Worm (Caenorhabditis elegans) whole organism, L1 larva: ENCODE results near the gene irld-6.

Experiments
- aha-1 ChIP-seq: fragments of 150-350 bp; optimal IDR thresholded peaks from 2 replicates; lab custom pipeline; 2014; ENCODE audit warnings: missing biosample characterization, missing genetic modification characterization
- alr-1 ChIP-seq: fragments of 200-800 bp; sonication (Bioruptor generic); optimal IDR thresholded peaks from 2 replicates; lab custom pipeline; 2018; ENCODE audit warnings: borderline replicate concordance, mild to moderate bottlenecking, missing genetic modification characterization, missing compliant biosample characterization
- aly-2 ChIP-seq: fragments of 150-350 bp; optimal IDR thresholded peaks from 2 replicates; lab custom pipeline; 2014; ENCODE audit warnings: missing biosample characterization, missing genetic modification characterization
- ama-1 ChIP-seq: fragments of 150-350 bp; optimal IDR thresholded peaks from 2 replicates; lab custom pipeline; 2014
- blmp-1 ChIP-seq: fragments of 150-350 bp; optimal IDR thresholded peaks from 2 replicates; lab custom pipeline; 2014; ENCODE audit warnings: missing biosample characterization, missing genetic modification characterization
- ceh-63 ChIP-seq: fragments of 200-800 bp; sonication (Bioruptor generic); optimal IDR thresholded peaks from 2 replicates; lab custom pipeline; 2018; ENCODE audit warnings: mild to moderate bottlenecking, missing genetic modification characterization, missing compliant biosample characterization
- ceh-82 ChIP-seq, 3 experiments: fragments of 150-350 bp in 1 of 3; sonication (generic microtip) in 2 of 3; optimal IDR thresholded peaks; 2 replicates each; lab custom pipeline; 2014 to 2017; ENCODE audit warnings: missing biosample characterization in 3 of 3, missing genetic modification characterization in 3 of 3
- ces-1 ChIP-seq: fragments of 150-350 bp; optimal IDR thresholded peaks from 2 replicates; lab custom pipeline; 2014; ENCODE audit warnings: missing biosample characterization, missing genetic modification reagents, missing genetic modification characterization
- dsc-1 ChIP-seq: sonication (generic microtip); optimal IDR thresholded peaks from 2 replicates; lab custom pipeline; 2016; ENCODE audit warnings: mild to moderate bottlenecking, missing genetic modification characterization, missing compliant biosample characterization
- efl-1 ChIP-seq, 4 experiments: fragments of 150-350 bp; optimal IDR thresholded peaks in 3 of 4; peaks in 1 of 4; 1 replicate in 1 of 4; 2 replicates in 3 of 4; lab custom pipeline; 2014; ENCODE audit warnings: missing biosample characterization in 2 of 4, missing genetic modification characterization in 2 of 4, missing genetic modification reagents in 2 of 4
- elt-2 ChIP-seq: sonication (generic microtip); optimal IDR thresholded peaks from 2 replicates; lab custom pipeline; 2016; ENCODE audit warnings: missing genetic modification characterization, mild to moderate bottlenecking, inconsistent platforms, missing compliant biosample characterization, missing genetic modification reagents
- elt-3 ChIP-seq, 6 experiments: fragments of 150-350 bp in 1 of 6; sonication (generic microtip); optimal IDR thresholded peaks; 2 replicates each; lab custom pipeline; 2017 to 2018; ENCODE audit warnings: missing biosample characterization in 6 of 6, missing genetic modification characterization in 6 of 6, inconsistent platforms in 1 of 6
- fkh-8 ChIP-seq: sonication (generic microtip); optimal IDR thresholded peaks from 2 replicates; lab custom pipeline; 2016; ENCODE audit warnings: mild to moderate bottlenecking, missing genetic modification characterization, missing compliant biosample characterization
- hlh-4 ChIP-seq: sonication (generic microtip); optimal IDR thresholded peaks from 2 replicates; lab custom pipeline; 2016; ENCODE audit warnings: mild to moderate bottlenecking, missing genetic modification characterization, missing compliant biosample characterization
- jun-1 ChIP-seq: fragments of 150-350 bp; optimal IDR thresholded peaks from 2 replicates; lab custom pipeline; 2014; ENCODE audit warnings: missing biosample characterization, missing genetic modification reagents, missing genetic modification characterization
- lin-13 ChIP-seq: fragments of 150-350 bp; optimal IDR thresholded peaks from 2 replicates; lab custom pipeline; 2014; ENCODE audit warnings: missing biosample characterization, missing genetic modification reagents, missing genetic modification characterization
- lin-14 ChIP-seq: fragments of 200-800 bp; sonication (Bioruptor generic); optimal IDR thresholded peaks from 2 replicates; lab custom pipeline; 2018; ENCODE audit warnings: mild to moderate bottlenecking, missing genetic modification characterization, moderate library complexity, missing compliant biosample characterization
- lin-35 ChIP-seq, 2 experiments: fragments of 150-350 bp; optimal IDR thresholded peaks; 2 replicates each; lab custom pipeline; 2014; ENCODE audit warnings: missing biosample characterization in 2 of 2, missing genetic modification characterization in 2 of 2, missing genetic modification reagents in 2 of 2
- lir-3 ChIP-seq: sonication (generic microtip); optimal IDR thresholded peaks from 2 replicates; lab custom pipeline; 2016; ENCODE audit warnings: mild to moderate bottlenecking, missing genetic modification characterization, moderate library complexity, missing compliant biosample characterization; ENCODE audit not compliant: poor library complexity
- lsy-2 ChIP-seq, 2 experiments: fragments of 150-350 bp; optimal IDR thresholded peaks; 2 replicates each; lab custom pipeline; 2014; ENCODE audit warnings: missing biosample characterization in 2 of 2, missing genetic modification characterization in 2 of 2
- mdl-1 ChIP-seq, 2 experiments: fragments of 150-350 bp; optimal IDR thresholded peaks; 2 replicates each; lab custom pipeline; 2014 to 2017; ENCODE audit warnings: missing biosample characterization in 2 of 2, missing genetic modification characterization in 2 of 2, inconsistent platforms in 1 of 2
- mep-1 ChIP-seq: fragments of 150-350 bp; optimal IDR thresholded peaks from 2 replicates; lab custom pipeline; 2014; ENCODE audit warnings: missing biosample characterization, missing genetic modification characterization
- nhr-28 ChIP-seq: fragments of 150-350 bp; optimal IDR thresholded peaks from 2 replicates; lab custom pipeline; 2014; ENCODE audit warnings: missing biosample characterization, missing genetic modification characterization
- nhr-47 ChIP-seq: sonication (generic microtip); optimal IDR thresholded peaks from 2 replicates; lab custom pipeline; 2016; ENCODE audit warnings: mild to moderate bottlenecking, missing genetic modification characterization, moderate library complexity, missing compliant biosample characterization
- nhr-71 ChIP-seq: sonication (generic microtip); optimal IDR thresholded peaks from 2 replicates; lab custom pipeline; 2016; ENCODE audit warnings: mild to moderate bottlenecking, missing genetic modification characterization, moderate library complexity, missing compliant biosample characterization
- nhr-85 ChIP-seq: sonication (generic microtip); peaks from one replicate; lab custom pipeline; 2016; ENCODE audit warnings: missing genetic modification characterization, inconsistent platforms, missing compliant biosample characterization
- skn-1 ChIP-seq: fragments of 150-350 bp; optimal IDR thresholded peaks from 2 replicates; lab custom pipeline; 2014; ENCODE audit warnings: missing biosample characterization, missing genetic modification characterization
- snu-23 ChIP-seq: sonication (generic microtip); optimal IDR thresholded peaks from 2 replicates; lab custom pipeline; 2016; ENCODE audit warnings: missing genetic modification characterization, missing compliant biosample characterization
- sox-4 ChIP-seq: sonication (generic microtip); optimal IDR thresholded peaks from 2 replicates; lab custom pipeline; 2016; ENCODE audit warnings: missing genetic modification characterization, missing compliant biosample characterization
- swsn-7 ChIP-seq: sonication (generic microtip); optimal IDR thresholded peaks from 2 replicates; lab custom pipeline; 2016; ENCODE audit warnings: missing genetic modification characterization, missing compliant biosample characterization
- tbx-2 ChIP-seq: sonication (generic microtip); optimal IDR thresholded peaks from 2 replicates; lab custom pipeline; 2016; ENCODE audit warnings: missing genetic modification characterization, missing compliant biosample characterization
- unc-130 ChIP-seq: fragments of 150-350 bp; optimal IDR thresholded peaks from 2 replicates; lab custom pipeline; 2017; ENCODE audit warnings: missing biosample characterization, missing genetic modification characterization, inconsistent platforms
- unc-30 ChIP-seq: sonication (generic microtip); optimal IDR thresholded peaks from 2 replicates; lab custom pipeline; 2017; ENCODE audit warnings: missing biosample characterization, missing genetic modification characterization
- ztf-11 ChIP-seq, 2 experiments: sonication (generic microtip); optimal IDR thresholded peaks; 2 replicates each; lab custom pipeline; 2016 to 2017; ENCODE audit warnings: missing genetic modification characterization in 2 of 2, missing biosample characterization in 1 of 2, missing compliant biosample characterization in 1 of 2

irld-6 gene

DNA sequence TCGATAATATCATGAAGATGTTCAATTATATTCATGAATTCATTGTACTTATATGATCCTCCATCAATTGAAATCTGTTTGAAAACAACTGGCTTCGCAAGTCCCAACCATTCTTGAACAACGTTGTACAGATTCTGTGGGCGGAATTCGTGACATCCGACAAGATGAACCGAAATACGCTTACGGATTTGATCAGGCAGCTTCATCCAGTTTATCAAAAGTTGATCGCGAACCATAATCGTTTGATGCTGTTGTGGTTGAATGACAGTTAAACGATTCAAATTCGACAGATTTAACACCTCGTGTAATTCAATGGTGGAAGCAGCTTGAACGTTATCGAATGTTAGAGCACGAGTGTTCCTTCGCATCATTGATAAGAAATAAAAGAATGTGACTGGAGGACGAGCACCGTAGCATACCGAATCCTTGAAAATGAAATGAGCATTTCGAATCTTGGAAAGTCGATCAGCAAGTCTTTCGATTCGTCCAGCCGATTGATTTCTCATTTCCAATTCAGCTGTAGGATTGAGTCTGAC is 42.8 kb downstream of the irld-6 start:
- TF ChIP-seq aly-2 (tag; lab: Kevin White, UChicago) (peak; percentile 80), dsc-1 (tag; lab: Kevin White, UChicago) (no peak), efl-1 (optimal IDR thresholded peaks at IDR 0.05; lab: Kevin White, UChicago) (no peak), efl-1 (GFP tag; optimal IDR thresholded peaks at IDR 0.05 in 1 of 2; lab: Kevin White, UChicago) (peak in 1 of 2 experiments; percentile 90)

DNA sequence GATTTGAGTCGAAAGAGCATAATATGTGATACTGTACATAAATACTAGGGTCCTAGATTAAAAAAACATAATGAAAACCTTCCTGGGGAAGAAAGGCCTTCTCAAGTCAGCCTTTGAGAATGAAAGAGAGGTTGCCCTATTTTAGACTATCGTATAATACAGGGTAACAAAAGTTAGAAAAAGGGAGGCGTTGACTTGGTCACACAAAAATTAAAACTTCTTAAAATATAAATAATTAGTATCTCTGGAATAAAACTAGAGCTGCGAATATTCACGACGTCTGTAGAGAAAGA is 44.0 kb downstream of the irld-6 start:
- no peak for TF ChIP-seq efl-1 (optimal IDR thresholded peaks at IDR 0.05; lab: Kevin White, UChicago)
- TF ChIP-seq efl-1 (GFP tag; optimal IDR thresholded peaks at IDR 0.05 in 1 of 2; lab: Kevin White, UChicago) = peak in 1 of 2 experiments; percentile 84
- TF ChIP-seq nhr-47 = no peak

DNA sequence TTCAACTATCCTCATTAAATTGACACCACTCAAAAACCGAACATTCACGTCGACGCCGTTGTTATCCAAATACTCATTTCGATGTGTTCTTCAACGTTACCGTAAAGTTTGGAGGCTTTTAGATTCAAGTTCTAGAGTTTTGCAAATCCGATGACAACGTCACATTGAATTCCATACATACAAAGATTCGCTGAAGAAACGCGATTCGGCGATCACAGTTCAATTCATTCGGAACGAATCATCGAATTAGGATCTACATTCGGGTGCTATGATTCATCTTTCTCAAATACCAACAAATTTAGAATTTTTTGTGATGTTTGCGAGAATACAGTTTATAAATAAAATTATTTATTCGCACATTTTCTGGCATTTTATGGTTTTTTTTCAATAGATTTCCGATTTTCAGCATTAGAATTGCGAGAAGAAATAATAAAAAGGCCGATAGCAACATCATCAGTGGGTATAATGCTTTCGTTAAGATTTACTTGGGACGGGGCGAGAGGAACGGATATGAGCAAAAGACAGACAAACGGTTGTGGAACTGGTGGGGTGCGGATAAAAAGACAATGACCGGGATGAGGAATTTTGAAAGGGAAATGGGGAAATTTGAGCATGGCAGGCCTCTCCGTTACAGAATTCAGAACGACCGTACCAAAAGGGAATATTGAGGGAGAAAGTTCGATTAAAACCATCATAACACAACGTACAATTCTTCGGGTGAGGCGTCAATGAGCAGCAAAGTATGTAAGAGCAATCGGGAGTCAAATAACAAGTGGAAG is 44.6 kb downstream of the irld-6 start:
- TF ChIP-seq blmp-1 = peak; percentile 56
- TF ChIP-seq jun-1 = peak; percentile 4
- no peak for TF ChIP-seq ces-1
- no peak for TF ChIP-seq hlh-4 (tag; lab: Kevin White, UChicago)
- TF ChIP-seq efl-1 (optimal IDR thresholded peaks at IDR 0.05; lab: Kevin White, UChicago) = peak; percentile 3 to 6
- peak in 1 of 2 experiments; percentile 73 for TF ChIP-seq efl-1 (GFP tag; optimal IDR thresholded peaks at IDR 0.05 in 1 of 2; lab: Kevin White, UChicago)
- TF ChIP-seq skn-1 = no peak
- TF ChIP-seq ama-1 (lab: Kevin White, UChicago) = peak; percentile 52
- no peak for TF ChIP-seq lir-3 (tag; lab: Kevin White, UChicago)
- TF ChIP-seq aly-2 (tag; lab: Kevin White, UChicago) = peak; percentile 74
- peak in 1 of 2 experiments; percentile 40 for TF ChIP-seq lsy-2 (tag; optimal IDR thresholded peaks at IDR 0.05; lab: Kevin White, UChicago)
- TF ChIP-seq mdl-1 (tag; optimal IDR thresholded peaks at IDR 0.05; lab: Kevin White, UChicago) = peak in 1 of 2 experiments; percentile 28
- peak; percentile 40 for TF ChIP-seq sox-4 (tag; lab: Kevin White, UChicago)
- peak; percentile 0 for TF ChIP-seq mep-1
- TF ChIP-seq alr-1 (tag; lab: Kevin White, UChicago) = no peak
- peak in 1 of 2 experiments; percentile 39 for TF ChIP-seq lin-35 (GFP tag; optimal IDR thresholded peaks at IDR 0.05; lab: Kevin White, UChicago)
- no peak for TF ChIP-seq dsc-1 (tag; lab: Kevin White, UChicago)
- TF ChIP-seq ceh-63 (GFP tag; lab: Kevin White, UChicago) = no peak
- TF ChIP-seq lin-14 = peak; percentile 39
- TF ChIP-seq tbx-2 (tag; lab: Kevin White, UChicago) = peak; percentile 39
- TF ChIP-seq elt-3 (tag; optimal IDR thresholded peaks at IDR 0.05; lab: Kevin White, UChicago) = peak in 1 of 6 experiments; percentile 10
- TF ChIP-seq fkh-8 (tag; lab: Kevin White, UChicago) = no peak
- TF ChIP-seq unc-130 = peak; percentile 7
- peak; percentile 4 for TF ChIP-seq nhr-71 (tag; lab: Kevin White, UChicago)
- TF ChIP-seq snu-23 (GFP tag; lab: Kevin White, UChicago) = peak; percentile 5
- no peak for TF ChIP-seq unc-30
- TF ChIP-seq ceh-82 (tag; optimal IDR thresholded peaks at IDR 0.05; lab: Kevin White, UChicago) = no peak
- TF ChIP-seq nhr-85 (tag; lab: Kevin White, UChicago) = peak; percentile 64

DNA sequence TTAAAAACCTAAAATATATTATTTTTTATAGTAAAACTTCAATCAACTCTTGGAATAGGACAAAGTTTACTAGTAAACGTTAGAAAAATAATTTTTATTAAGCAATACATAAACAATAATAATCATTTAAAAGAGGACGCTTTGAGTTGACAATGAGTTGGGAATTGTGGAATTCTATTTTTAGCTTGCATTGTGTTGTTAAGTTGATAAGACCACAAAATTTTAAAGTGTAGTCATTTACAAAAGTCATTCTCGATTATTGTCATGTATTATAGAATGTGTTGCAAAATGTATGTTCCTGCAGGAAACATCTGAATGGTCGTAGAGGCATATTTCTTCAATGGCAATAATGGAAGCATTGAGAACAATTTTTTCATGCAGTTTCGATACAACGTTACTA is 45.6 kb downstream of the irld-6 start:
- TF ChIP-seq efl-1 (optimal IDR thresholded peaks at IDR 0.05; lab: Kevin White, UChicago) (no peak), efl-1 (GFP tag; optimal IDR thresholded peaks at IDR 0.05 in 1 of 2; lab: Kevin White, UChicago) (peak in 1 of 2 experiments; percentile 50), ztf-11 (tag; optimal IDR thresholded peaks at IDR 0.05; lab: Kevin White, UChicago) (no peak), elt-2 (tag; lab: Kevin White, UChicago) (peak; percentile 16)

DNA sequence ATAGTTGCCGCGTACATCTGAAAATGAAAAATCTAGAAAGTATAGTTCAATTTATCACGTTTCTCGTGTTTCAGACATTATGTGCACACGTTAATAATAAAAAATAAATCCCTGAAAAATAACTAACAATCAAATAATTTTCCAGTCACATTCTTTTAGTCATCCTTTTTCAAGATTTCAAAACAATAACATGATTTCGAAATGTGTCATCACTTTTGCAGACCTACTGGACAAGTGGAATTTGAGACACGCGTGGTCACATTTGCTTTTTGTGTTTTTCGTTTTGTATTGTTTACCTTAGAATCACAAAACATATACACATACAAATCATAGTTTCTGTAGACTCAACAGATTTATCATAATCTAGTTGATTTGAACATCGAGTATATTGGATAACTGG is 47.2 kb downstream of the irld-6 start:
- TF ChIP-seq ces-1 = no peak
- TF ChIP-seq efl-1 (optimal IDR thresholded peaks at IDR 0.05; lab: Kevin White, UChicago) = no peak
- peak in 1 of 2 experiments; percentile 4 for TF ChIP-seq efl-1 (GFP tag; optimal IDR thresholded peaks at IDR 0.05 in 1 of 2; lab: Kevin White, UChicago)
- TF ChIP-seq swsn-7 (tag; lab: Kevin White, UChicago) = no peak
- TF ChIP-seq lin-13 (GFP tag; lab: Kevin White, UChicago) = no peak
- peak; percentile 45 for TF ChIP-seq nhr-85 (tag; lab: Kevin White, UChicago)
- TF ChIP-seq skn-1 = peak; percentile 99
- peak; percentile 4 for TF ChIP-seq nhr-28
- TF ChIP-seq aha-1 (tag; lab: Kevin White, UChicago) = no peak
